Worm (Caenorhabditis elegans) whole organism, L2 larva: ENCODE measurements around the gene str-45.

Source experiments
- C34F6.9 ChIP-seq: fragments of 150-350 bp; optimal IDR thresholded peaks from 2 replicates; lab custom pipeline; 2014; ENCODE audit warnings: missing biosample characterization, missing genetic modification characterization
- R02D3.7 ChIP-seq: fragments of 150-350 bp; optimal IDR thresholded peaks from 2 replicates; lab custom pipeline; 2014; ENCODE audit warnings: missing biosample characterization, missing genetic modification characterization
- Y55F3AM.14 ChIP-seq: fragments of 200-800 bp; sonication (Bioruptor generic); optimal IDR thresholded peaks from 2 replicates; lab custom pipeline; 2018; ENCODE audit warnings: mild to moderate bottlenecking, missing genetic modification characterization, missing compliant biosample characterization
- ZK546.5 ChIP-seq: sonication (generic microtip); optimal IDR thresholded peaks from 2 replicates; lab custom pipeline; 2017; ENCODE audit warnings: missing biosample characterization, missing genetic modification characterization
- alr-1 ChIP-seq: fragments of 150-350 bp; optimal IDR thresholded peaks from 2 replicates; lab custom pipeline; 2014; ENCODE audit warnings: missing biosample characterization, missing genetic modification characterization
- ama-1 ChIP-seq: fragments of 150-350 bp; optimal IDR thresholded peaks from 2 replicates; lab custom pipeline; 2018; ENCODE audit warnings: inconsistent platforms
- blmp-1 ChIP-seq: sonication (generic microtip); optimal IDR thresholded peaks from 2 replicates; lab custom pipeline; 2017; ENCODE audit warnings: missing genetic modification characterization, mild to moderate bottlenecking, missing compliant biosample characterization, antibody characterized with exemption, moderate library complexity; ENCODE audit not compliant: insufficient read depth
- ceh-16 ChIP-seq: fragments of 150-350 bp; optimal IDR thresholded peaks from 2 replicates; lab custom pipeline; 2014; ENCODE audit warnings: missing biosample characterization, missing genetic modification characterization
- crh-2 ChIP-seq: sonication (generic microtip); optimal IDR thresholded peaks from 2 replicates; lab custom pipeline; 2017; ENCODE audit warnings: missing biosample characterization, missing genetic modification characterization
- dmd-4 ChIP-seq: sonication (generic microtip); optimal IDR thresholded peaks from 2 replicates; lab custom pipeline; 2017; ENCODE audit warnings: missing biosample characterization, missing genetic modification characterization
- egl-27 ChIP-seq: sonication (generic microtip); optimal IDR thresholded peaks from 3 replicates; lab custom pipeline; 2017; ENCODE audit warnings: missing biosample characterization, missing genetic modification reagents, missing genetic modification characterization
- elt-1 ChIP-seq: fragments of 150-350 bp; optimal IDR thresholded peaks from 2 replicates; lab custom pipeline; 2014; ENCODE audit warnings: missing biosample characterization, missing genetic modification characterization
- fos-1 ChIP-seq: fragments of 150-350 bp; optimal IDR thresholded peaks from 2 replicates; lab custom pipeline; 2014; ENCODE audit warnings: missing biosample characterization, missing genetic modification characterization
- gmeb-1 ChIP-seq: fragments of 150-350 bp; optimal IDR thresholded peaks from 2 replicates; lab custom pipeline; 2014; ENCODE audit warnings: missing biosample characterization, missing genetic modification characterization
- lin-11 ChIP-seq: fragments of 150-350 bp; sonication (generic microtip); optimal IDR thresholded peaks from 2 replicates; lab custom pipeline; 2014; ENCODE audit warnings: missing biosample characterization, missing genetic modification characterization, inconsistent platforms, mixed read lengths
- lin-13 ChIP-seq: fragments of 150-350 bp; optimal IDR thresholded peaks from 2 replicates; lab custom pipeline; 2014; ENCODE audit warnings: missing biosample characterization, missing genetic modification reagents, missing genetic modification characterization
- lsy-2 ChIP-seq, 2 experiments: fragments of 150-350 bp in 1 of 2; sonication (generic microtip) in 1 of 2; optimal IDR thresholded peaks; 2 replicates each; lab custom pipeline; 2014 to 2017; ENCODE audit warnings: missing biosample characterization in 2 of 2, missing genetic modification characterization in 2 of 2
- mbf-1 ChIP-seq: sonication (generic microtip); optimal IDR thresholded peaks from 2 replicates; lab custom pipeline; 2017; ENCODE audit warnings: missing biosample characterization, missing genetic modification characterization
- mdl-1 ChIP-seq, 2 experiments: fragments of 150-350 bp in 1 of 2; sonication (generic microtip) in 1 of 2; optimal IDR thresholded peaks; 2 replicates each; lab custom pipeline; 2017; ENCODE audit warnings: missing biosample characterization in 2 of 2, missing genetic modification characterization in 2 of 2
- nhr-10 ChIP-seq: sonication (generic microtip); optimal IDR thresholded peaks from 2 replicates; lab custom pipeline; 2017; ENCODE audit warnings: missing biosample characterization, missing genetic modification characterization
- nhr-11 ChIP-seq: fragments of 150-350 bp; optimal IDR thresholded peaks from 2 replicates; lab custom pipeline; 2014; ENCODE audit warnings: missing biosample characterization, missing genetic modification characterization
- nhr-129 ChIP-seq: fragments of 150-350 bp; optimal IDR thresholded peaks from 2 replicates; lab custom pipeline; 2014; ENCODE audit warnings: missing biosample characterization, missing genetic modification characterization
- nhr-21 ChIP-seq: fragments of 150-350 bp; optimal IDR thresholded peaks from 2 replicates; lab custom pipeline; 2014; ENCODE audit warnings: missing biosample characterization, missing genetic modification characterization
- nhr-23 ChIP-seq: fragments of 150-350 bp; optimal IDR thresholded peaks from 2 replicates; lab custom pipeline; 2014; ENCODE audit warnings: missing biosample characterization, missing genetic modification reagents, missing genetic modification characterization
- nhr-6 ChIP-seq: fragments of 150-350 bp; optimal IDR thresholded peaks from 2 replicates; lab custom pipeline; 2014; ENCODE audit warnings: missing biosample characterization, missing genetic modification characterization
- nhr-77 ChIP-seq: fragments of 150-350 bp; optimal IDR thresholded peaks from 2 replicates; lab custom pipeline; 2014; ENCODE audit warnings: missing biosample characterization, missing genetic modification characterization
- peb-1 ChIP-seq: fragments of 150-350 bp; optimal IDR thresholded peaks from 2 replicates; lab custom pipeline; 2014; ENCODE audit warnings: missing biosample characterization, missing genetic modification characterization
- sma-3 ChIP-seq: sonication (generic microtip); optimal IDR thresholded peaks from 2 replicates; lab custom pipeline; 2016; ENCODE audit warnings: missing genetic modification reagents, missing genetic modification characterization, missing compliant biosample characterization
- sma-9 ChIP-seq, 2 experiments: fragments of 150-350 bp in 1 of 2; sonication (generic microtip) in 1 of 2; optimal IDR thresholded peaks; 2 replicates each; lab custom pipeline; 2014 to 2016; ENCODE audit warnings: missing genetic modification characterization in 2 of 2, mild to moderate bottlenecking in 1 of 2, missing biosample characterization in 1 of 2, missing compliant biosample characterization in 1 of 2, missing genetic modification reagents in 1 of 2, moderate library complexity in 1 of 2
- snpc-4 ChIP-seq: fragments of 150-350 bp; optimal IDR thresholded peaks from 2 replicates; lab custom pipeline; 2014; ENCODE audit warnings: missing biosample characterization, missing genetic modification characterization
- unc-55 ChIP-seq: fragments of 150-350 bp; sonication (generic microtip); optimal IDR thresholded peaks from 3 replicates; lab custom pipeline; 2014; ENCODE audit warnings: missing biosample characterization, missing genetic modification reagents, missing genetic modification characterization
- unc-62 ChIP-seq: fragments of 150-350 bp; optimal IDR thresholded peaks from 2 replicates; lab custom pipeline; 2014; ENCODE audit warnings: missing biosample characterization, missing genetic modification reagents, missing genetic modification characterization
- zag-1 ChIP-seq: fragments of 150-350 bp; optimal IDR thresholded peaks from 2 replicates; lab custom pipeline; 2014; ENCODE audit warnings: missing biosample characterization, missing genetic modification characterization
- ztf-1 ChIP-seq: fragments of 200-800 bp; sonication (Bioruptor generic); conservative IDR thresholded peaks from 2 replicates; pipeline ENCODE4 v1.3.6; 2022; ENCODE audit warnings: missing genetic modification characterization, missing compliant biosample characterization
- ztf-4 ChIP-seq: fragments of 150-350 bp; optimal IDR thresholded peaks from 2 replicates; lab custom pipeline; 2014; ENCODE audit warnings: missing biosample characterization, missing genetic modification characterization

Gene str-45

DNA sequence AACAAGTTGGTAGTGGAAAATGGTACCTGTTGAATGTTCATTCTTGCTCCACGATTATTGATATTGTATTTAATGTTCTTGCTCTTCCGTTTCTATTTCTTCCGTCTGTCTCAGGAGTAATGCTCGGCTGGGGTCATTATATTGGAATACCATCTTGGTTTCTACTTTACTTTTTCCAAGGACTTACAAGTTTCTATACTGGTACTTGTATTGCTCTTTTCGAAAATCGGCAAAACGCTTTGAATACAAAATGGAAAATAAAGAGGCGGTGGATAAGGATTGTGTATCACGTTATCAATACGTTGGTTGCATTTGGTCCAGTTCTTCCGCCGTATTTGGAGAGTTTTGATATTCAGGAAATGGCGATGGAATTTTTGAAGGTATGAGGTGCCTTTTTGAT is 6.8 kb upstream of the str-45 start:
- no peak for TF ChIP-seq elt-1 (tag; lab: Kevin White, UChicago)
- no peak for TF ChIP-seq C34F6.9
- TF ChIP-seq nhr-21 (tag; lab: Kevin White, UChicago), result no peak
- no peak for TF ChIP-seq ztf-1
- TF ChIP-seq blmp-1, result no peak
- TF ChIP-seq snpc-4 (tag; lab: Kevin White, UChicago), result no peak
- TF ChIP-seq ama-1 (lab: Kevin White, UChicago), result no peak
- no peak for TF ChIP-seq nhr-6 (tag; lab: Kevin White, UChicago)
- no peak for TF ChIP-seq egl-27 (tag; lab: Kevin White, UChicago)
- no peak for TF ChIP-seq ztf-4 (tag; lab: Kevin White, UChicago)
- TF ChIP-seq nhr-23, result no peak
- no peak for TF ChIP-seq lin-13
- no peak for TF ChIP-seq lin-11 (tag; lab: Kevin White, UChicago)
- no peak for TF ChIP-seq unc-62
- TF ChIP-seq Y55F3AM.14, result no peak
- no peak for TF ChIP-seq nhr-129
- TF ChIP-seq nhr-11, result no peak
- TF ChIP-seq dmd-4 (tag; lab: Kevin White, UChicago), result no peak
- TF ChIP-seq peb-1 (tag; lab: Kevin White, UChicago), result no peak
- TF ChIP-seq nhr-10 (tag; lab: Kevin White, UChicago), result no peak

- no peak for TF ChIP-seq zag-1 (tag; lab: Kevin White, UChicago)
- no peak for TF ChIP-seq mbf-1 (tag; lab: Kevin White, UChicago)
- no peak for TF ChIP-seq ztf-1
- no peak for TF ChIP-seq snpc-4 (tag; lab: Kevin White, UChicago)
- no peak for TF ChIP-seq nhr-21 (tag; lab: Kevin White, UChicago)
- TF ChIP-seq, all 48 proteins: peak for 0
Observed at ce11 chrV:15153277-15153676, 5.5 kb upstream of the str-45 start, which contains the start of gene srh-55. TSS of gene srh-55 (plus strand) at chrV:15153577.

ce11 chrV:15156504-15156903 is 2.3 kb upstream of the str-45 start:
- TF ChIP-seq fos-1 (tag; lab: Kevin White, UChicago) (peak; percentile 8), lin-13 (no peak), mdl-1 (tag; optimal IDR thresholded peaks at IDR 0.05; lab: Kevin White, UChicago) (no peak), sma-3 (GFP tag; lab: Kevin White, UChicago) (peak; percentile 22)

ce11 chrV:15162697-15163096 is 3.9 kb downstream of the str-45 start, which contains the start of gene srz-11:
TSS of gene srz-11 (plus strand) at chrV:15163082.
- TF ChIP-seq unc-62 (no peak), snpc-4 (tag; lab: Kevin White, UChicago) (no peak), gmeb-1 (tag; lab: Kevin White, UChicago) (no peak), lin-11 (tag; lab: Kevin White, UChicago) (no peak), mbf-1 (tag; lab: Kevin White, UChicago) (no peak), ZK546.5 (tag; lab: Kevin White, UChicago) (no peak), nhr-10 (tag; lab: Kevin White, UChicago) (no peak), R02D3.7 (no peak), nhr-21 (tag; lab: Kevin White, UChicago) (no peak), unc-55 (GFP tag; lab: Kevin White, UChicago) (no peak), lsy-2 (tag; optimal IDR thresholded peaks at IDR 0.05; lab: Kevin White, UChicago) (no peak), nhr-77 (tag; lab: Kevin White, UChicago) (no peak), lin-13 (no peak), ceh-16 (tag; lab: Kevin White, UChicago) (no peak), nhr-6 (tag; lab: Kevin White, UChicago) (no peak), sma-9 (GFP tag; optimal IDR thresholded peaks at IDR 0.05; lab: Kevin White, UChicago) (no peak), sma-9 (tag; optimal IDR thresholded peaks at IDR 0.05; lab: Kevin White, UChicago) (no peak), blmp-1 (no peak), crh-2 (tag; lab: Kevin White, UChicago) (no peak), nhr-11 (no peak), alr-1 (tag; lab: Kevin White, UChicago) (no peak)

DNA sequence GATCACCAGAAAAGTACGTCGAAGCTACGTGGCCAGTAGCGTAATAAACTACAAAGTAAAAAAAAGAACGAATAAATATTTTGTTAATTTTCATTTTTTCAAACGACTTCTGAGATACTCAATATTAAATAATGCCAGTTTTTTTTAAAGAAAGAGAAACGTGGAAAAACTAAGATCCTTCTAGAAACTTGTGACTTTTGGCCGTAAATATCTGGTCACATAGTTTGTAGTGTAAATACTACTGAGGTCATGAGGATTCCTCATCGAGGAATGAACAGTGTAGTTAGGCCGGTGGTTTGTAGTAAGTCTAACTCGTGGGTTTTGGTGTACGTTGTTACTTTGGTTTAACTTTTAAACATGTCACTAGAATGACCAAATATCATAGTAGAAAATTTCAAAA is 9.2 kb downstream of the str-45 start:
- peak; percentile 13 for TF ChIP-seq nhr-129
